Worm (Caenorhabditis elegans): ENCODE results near the gene mrpl-36.

The mrpl-36 gene

ce11 chrIII:9824330-9824934, 23.5 kb downstream of the mrpl-36 start, which contains the start of gene lin-52:
Gene lin-52, minus strand, starts transcription at chrIII:9824750.
- no peak for TF ChIP-seq nhr-28 (tag; optimal IDR thresholded peaks at IDR 0.05)
- TF ChIP-seq blmp-1 (tag; optimal IDR thresholded peaks at IDR 0.05) = no peak
- no peak for TF ChIP-seq sem-2 (GFP tag; optimal IDR thresholded peaks at IDR 0.05)
- no peak for TF ChIP-seq pha-4 (tag; optimal IDR thresholded peaks at IDR 0.05)
- no peak for TF ChIP-seq nhr-76 (tag; optimal IDR thresholded peaks at IDR 0.05)
- no peak for TF ChIP-seq ceh-83 (GFP tag; optimal IDR thresholded peaks at IDR 0.05)
- TF ChIP-seq bed-3 (GFP tag; optimal IDR thresholded peaks at IDR 0.05) = no peak
- no peak for TF ChIP-seq flh-1 (GFP tag; optimal IDR thresholded peaks at IDR 0.05)
- no peak for TF ChIP-seq sptf-1 (tag; optimal IDR thresholded peaks at IDR 0.05)
- no peak for TF ChIP-seq cnd-1 (tag; optimal IDR thresholded peaks at IDR 0.05)
- TF ChIP-seq M03D4.4 (tag; optimal IDR thresholded peaks at IDR 0.05) = no peak
- TF ChIP-seq snpc-4 (tag; optimal IDR thresholded peaks at IDR 0.05) = no peak
- no peak for TF ChIP-seq unc-62 (GFP tag; optimal IDR thresholded peaks at IDR 0.05)
- no peak for TF ChIP-seq hlh-1 (tag; optimal IDR thresholded peaks at IDR 0.05)
- TF ChIP-seq tbx-8 (GFP tag; optimal IDR thresholded peaks at IDR 0.05) = no peak
- no peak for TF ChIP-seq nhr-12 (tag; optimal IDR thresholded peaks at IDR 0.05)
- TF ChIP-seq ham-2 (GFP tag; optimal IDR thresholded peaks at IDR 0.05) = no peak
- TF ChIP-seq unc-39 (tag; optimal IDR thresholded peaks at IDR 0.05) = no peak
- no peak for TF ChIP-seq lin-13 (tag; optimal IDR thresholded peaks at IDR 0.05)
- no peak for TF ChIP-seq mep-1 (tag; optimal IDR thresholded peaks at IDR 0.05)

- TF ChIP-seq M03D4.4 (tag; optimal IDR thresholded peaks at IDR 0.05) (no peak), mab-5 (tag; optimal IDR thresholded peaks at IDR 0.05) (no peak), blmp-1 (tag; optimal IDR thresholded peaks at IDR 0.05) (no peak), unc-120 (tag; optimal IDR thresholded peaks at IDR 0.05; ENCODE audit: poor library complexity, severe bottlenecking) (no peak), mls-2 (tag; optimal IDR thresholded peaks at IDR 0.05) (no peak), ham-2 (GFP tag; optimal IDR thresholded peaks at IDR 0.05) (no peak), nhr-28 (tag; optimal IDR thresholded peaks at IDR 0.05) (no peak), bed-3 (GFP tag; optimal IDR thresholded peaks at IDR 0.05) (no peak), unc-62 (GFP tag; optimal IDR thresholded peaks at IDR 0.05) (no peak), nhr-237 (tag; optimal IDR thresholded peaks at IDR 0.05) (no peak)
Measured at ce11 chrIII:9823748-9824147, 24.2 kb downstream of the mrpl-36 start.

- TF ChIP-seq nhr-28 (tag; optimal IDR thresholded peaks at IDR 0.05) (no peak), nhr-2 (tag; optimal IDR thresholded peaks at IDR 0.05) (no peak), nhr-76 (tag; optimal IDR thresholded peaks at IDR 0.05) (no peak), nhr-237 (tag; optimal IDR thresholded peaks at IDR 0.05) (no peak), hlh-1 (tag; optimal IDR thresholded peaks at IDR 0.05) (no peak), elt-1 (tag; optimal IDR thresholded peaks at IDR 0.05; ENCODE audit: borderline replicate concordance, insufficient read depth) (no peak)
Measured at ce11 chrIII:9822942-9823341, 25.0 kb downstream of the mrpl-36 start, which contains the start of gene arl-5. Gene arl-5, plus strand, starts transcription at chrIII:9823242.

ce11 chrIII:9818763-9819162, 29.2 kb downstream of the mrpl-36 start, which contains the start of gene panl-3:
Gene panl-3, plus strand, starts transcription at chrIII:9819056.
- TF ChIP-seq nhr-12 (tag; optimal IDR thresholded peaks at IDR 0.05) (no peak), M03D4.4 (tag; optimal IDR thresholded peaks at IDR 0.05) (no peak), drap-1 (GFP tag; optimal IDR thresholded peaks at IDR 0.05) (no peak), nhr-28 (tag; optimal IDR thresholded peaks at IDR 0.05) (no peak), mep-1 (tag; optimal IDR thresholded peaks at IDR 0.05) (peak; percentile 49), nhr-76 (tag; optimal IDR thresholded peaks at IDR 0.05) (no peak), ceh-43 (GFP tag; optimal IDR thresholded peaks at IDR 0.05) (no peak), ham-2 (GFP tag; optimal IDR thresholded peaks at IDR 0.05) (no peak), tbx-8 (GFP tag; optimal IDR thresholded peaks at IDR 0.05) (no peak), pha-4 (tag; optimal IDR thresholded peaks at IDR 0.05) (peak; percentile 23), mls-2 (tag; optimal IDR thresholded peaks at IDR 0.05) (no peak), hlh-1 (tag; optimal IDR thresholded peaks at IDR 0.05) (no peak), cnd-1 (tag; optimal IDR thresholded peaks at IDR 0.05) (peak; percentile 46), unc-120 (tag; optimal IDR thresholded peaks at IDR 0.05; ENCODE audit: poor library complexity, severe bottlenecking) (no peak), lin-32 (GFP tag; optimal IDR thresholded peaks at IDR 0.05) (no peak), elt-1 (tag; optimal IDR thresholded peaks at IDR 0.05; ENCODE audit: borderline replicate concordance, insufficient read depth) (no peak), ceh-83 (GFP tag; optimal IDR thresholded peaks at IDR 0.05) (no peak), nhr-2 (tag; optimal IDR thresholded peaks at IDR 0.05) (no peak), lsy-2 (tag; optimal IDR thresholded peaks at IDR 0.05) (peak; percentile 4), ceh-39 (tag; optimal IDR thresholded peaks at IDR 0.05) (no peak), snpc-4 (tag; optimal IDR thresholded peaks at IDR 0.05) (no peak), bed-3 (GFP tag; optimal IDR thresholded peaks at IDR 0.05) (no peak), unc-62 (GFP tag; optimal IDR thresholded peaks at IDR 0.05) (no peak), flh-1 (GFP tag; optimal IDR thresholded peaks at IDR 0.05) (no peak), nhr-237 (tag; optimal IDR thresholded peaks at IDR 0.05) (no peak), unc-39 (tag; optimal IDR thresholded peaks at IDR 0.05) (no peak), sem-2 (GFP tag; optimal IDR thresholded peaks at IDR 0.05) (no peak), ztf-11 (tag; optimal IDR thresholded peaks at IDR 0.05) (no peak), ces-1 (GFP tag; optimal IDR thresholded peaks at IDR 0.05) (no peak), sptf-1 (tag; optimal IDR thresholded peaks at IDR 0.05) (peak; percentile 37), blmp-1 (tag; optimal IDR thresholded peaks at IDR 0.05) (no peak), lin-13 (tag; optimal IDR thresholded peaks at IDR 0.05) (peak; percentile 14), mab-5 (tag; optimal IDR thresholded peaks at IDR 0.05) (no peak), zip-8 (tag; optimal IDR thresholded peaks at IDR 0.05) (no peak), elt-3 (tag; optimal IDR thresholded peaks at IDR 0.05) (no peak)

Measured in whole organism, mixed stage, embryonic.